Worm (Caenorhabditis elegans): ENCODE data around the gene Y7A5A.1.

DNA sequence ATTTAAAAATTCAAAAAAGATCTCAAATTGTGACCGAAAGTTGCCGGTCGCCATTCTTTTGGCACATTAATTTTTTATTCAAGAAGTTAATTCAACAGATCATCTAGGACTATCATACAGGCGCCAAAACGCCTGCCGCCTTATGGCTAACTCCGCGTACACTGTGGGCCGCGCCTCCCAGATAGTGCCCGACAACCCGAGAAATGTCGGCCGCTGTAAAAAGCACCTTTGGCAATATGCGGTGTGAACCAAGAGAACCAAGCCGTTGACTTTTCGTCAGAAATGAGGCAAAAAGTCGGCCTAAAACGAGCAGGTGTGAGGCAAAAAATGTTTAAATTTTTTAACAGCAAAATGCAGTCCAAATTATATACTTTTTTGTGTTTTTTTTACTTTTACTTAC is 12.1 kb downstream of the Y7A5A.1 start:
- TF ChIP-seq him-1 (tag; optimal IDR thresholded peaks at IDR 0.05) (no peak), dao-5 (tag; optimal IDR thresholded peaks at IDR 0.05) (no peak), W03F9.2 (tag; optimal IDR thresholded peaks at IDR 0.05) (no peak)
